Fruit fly (Drosophila melanogaster) whole organism, prepupa: ENCODE measurements around the gene CG14322.

ENCODE experiments used
- CG10669 ChIP-seq: fragments of 200-800 bp; sonication (Bioruptor generic); optimal IDR thresholded peaks from 3 replicates; lab custom pipeline; 2018; ENCODE audit warnings: missing biosample characterization, mild to moderate bottlenecking, missing genetic modification characterization, moderate library complexity
- CG11902 ChIP-seq: fragments of 200-800 bp; sonication (Bioruptor generic); optimal IDR thresholded peaks from 3 replicates; lab custom pipeline; 2016; ENCODE audit warnings: missing biosample characterization, missing genetic modification characterization
- CG15336 ChIP-seq: fragments of 200-800 bp; sonication (Bioruptor generic); IDR thresholded peaks from 2 replicates; pipeline ENCODE4 v1.3.6; 2022; ENCODE audit warnings: missing biosample characterization, missing genetic modification characterization
- CG16779 ChIP-seq: fragments of 200-800 bp; sonication (Bioruptor generic); optimal IDR thresholded peaks from 3 replicates; lab custom pipeline; 2017; ENCODE audit warnings: missing biosample characterization, mild to moderate bottlenecking, missing genetic modification characterization
- CG31627 ChIP-seq: fragments of 200-800 bp; sonication (Bioruptor generic); optimal IDR thresholded peaks from 3 replicates; lab custom pipeline; 2016; ENCODE audit warnings: missing biosample characterization, missing genetic modification characterization
- CG32006 ChIP-seq: fragments of 200-800 bp; sonication (Bioruptor generic); optimal IDR thresholded peaks from 3 replicates; lab custom pipeline; 2017; ENCODE audit warnings: missing biosample characterization, mild to moderate bottlenecking, missing genetic modification characterization
- CG3919 ChIP-seq: fragments of 200-800 bp; sonication (Bioruptor generic); optimal IDR thresholded peaks from 3 replicates; lab custom pipeline; 2016; ENCODE audit warnings: missing biosample characterization, missing genetic modification characterization
- CG6808 ChIP-seq: fragments of 200-800 bp; sonication (Bioruptor generic); optimal IDR thresholded peaks from 3 replicates; lab custom pipeline; 2017; ENCODE audit warnings: missing biosample characterization, missing genetic modification characterization, mild to moderate bottlenecking, moderate library complexity, missing genetic modification reagents
- CG6854 ChIP-seq: fragments of 200-800 bp; sonication (Bioruptor generic); optimal IDR thresholded peaks from 2 replicates; lab custom pipeline; 2017; ENCODE audit warnings: missing biosample characterization, mild to moderate bottlenecking, missing genetic modification characterization
- CG7368 ChIP-seq: fragments of 200-800 bp; sonication (Bioruptor generic); optimal IDR thresholded peaks from 3 replicates; lab custom pipeline; 2016; ENCODE audit warnings: missing biosample characterization, missing genetic modification characterization
- CG9139 ChIP-seq: fragments of 200-800 bp; sonication (Bioruptor generic); optimal IDR thresholded peaks from 3 replicates; lab custom pipeline; 2017; ENCODE audit warnings: missing biosample characterization, mild to moderate bottlenecking, missing genetic modification characterization
- Eip93F ChIP-seq: fragments of 200-800 bp; sonication (Bioruptor generic); optimal IDR thresholded peaks from 2 replicates; lab custom pipeline; 2016; ENCODE audit warnings: missing biosample characterization, mild to moderate bottlenecking, missing genetic modification characterization
- Ets21C ChIP-seq: fragments of 200-800 bp; sonication (Bioruptor generic); optimal IDR thresholded peaks from 3 replicates; lab custom pipeline; 2016; ENCODE audit warnings: missing biosample characterization, missing genetic modification characterization
- Gug ChIP-seq: fragments of 200-800 bp; sonication (Bioruptor generic); IDR thresholded peaks from 2 replicates; pipeline ENCODE4 v1.3.6; 2022; ENCODE audit warnings: missing biosample characterization, missing genetic modification characterization
- Hr38 ChIP-seq: sonication (Bioruptor generic); optimal IDR thresholded peaks from 2 replicates; lab custom pipeline; 2016; ENCODE audit warnings: missing biosample characterization, missing genetic modification characterization
- Hr39 ChIP-seq: fragments of 200-800 bp; sonication (Bioruptor generic); optimal IDR thresholded peaks from 2 replicates; lab custom pipeline; 2016; ENCODE audit warnings: missing biosample characterization, missing genetic modification characterization
- Hr4 ChIP-seq: fragments of 200-800 bp; sonication (Bioruptor generic); optimal IDR thresholded peaks from 3 replicates; lab custom pipeline; 2016; ENCODE audit warnings: missing biosample characterization, missing genetic modification characterization
- Lpt ChIP-seq: fragments of 200-800 bp; sonication (Bioruptor generic); optimal IDR thresholded peaks from 3 replicates; lab custom pipeline; 2016; ENCODE audit warnings: missing biosample characterization, missing genetic modification characterization
- Met ChIP-seq: fragments of 200-800 bp; sonication (Bioruptor generic); optimal IDR thresholded peaks from 3 replicates; lab custom pipeline; 2016; ENCODE audit warnings: missing biosample characterization, missing genetic modification characterization
- Smox ChIP-seq: fragments of 200-800 bp; sonication (Bioruptor generic); optimal IDR thresholded peaks from 3 replicates; lab custom pipeline; 2016; ENCODE audit warnings: missing biosample characterization, missing genetic modification characterization
- Sox102F ChIP-seq: fragments of 200-800 bp; sonication (Bioruptor generic); optimal IDR thresholded peaks from 2 replicates; lab custom pipeline; 2016; ENCODE audit warnings: missing biosample characterization, mild to moderate bottlenecking, missing genetic modification characterization
- Sox14 ChIP-seq: fragments of 200-800 bp; sonication (Bioruptor generic); optimal IDR thresholded peaks from 3 replicates; lab custom pipeline; 2016; ENCODE audit warnings: missing biosample characterization, missing genetic modification characterization
- acj6 ChIP-seq: fragments of 200-800 bp; sonication (Bioruptor generic); optimal IDR thresholded peaks from 3 replicates; lab custom pipeline; 2016; ENCODE audit warnings: missing biosample characterization, missing genetic modification characterization
- cyc ChIP-seq: fragments of 200-800 bp; sonication (Bioruptor generic); optimal IDR thresholded peaks from 3 replicates; lab custom pipeline; 2016; ENCODE audit warnings: missing biosample characterization, missing genetic modification characterization
- dac ChIP-seq: fragments of 200-800 bp; sonication (Bioruptor generic); optimal IDR thresholded peaks from 2 replicates; lab custom pipeline; 2017; ENCODE audit warnings: missing biosample characterization, mild to moderate bottlenecking, missing genetic modification characterization
- dsx ChIP-seq: fragments of 200-800 bp; optimal IDR thresholded peaks from 3 replicates; lab custom pipeline; 2019; ENCODE audit warnings: missing biosample characterization, mild to moderate bottlenecking, missing genetic modification characterization, moderate library complexity; ENCODE audit not compliant: poor library complexity, severe bottlenecking
- eg ChIP-seq: fragments of 200-800 bp; sonication (Bioruptor generic); IDR thresholded peaks from 3 replicates; pipeline ENCODE4 v1.3.6; 2022; ENCODE audit warnings: missing biosample characterization, missing genetic modification characterization
- fd59A ChIP-seq: fragments of 200-800 bp; sonication (Bioruptor generic); optimal IDR thresholded peaks from 2 replicates; lab custom pipeline; 2017; ENCODE audit warnings: missing biosample characterization, mild to moderate bottlenecking, missing genetic modification characterization, missing genetic modification reagents
- fd85E ChIP-seq: fragments of 200-800 bp; sonication (Bioruptor generic); optimal IDR thresholded peaks from 3 replicates; lab custom pipeline; 2016; ENCODE audit warnings: missing biosample characterization, missing genetic modification characterization
- fkh ChIP-seq: fragments of 200-800 bp; sonication (Bioruptor generic); optimal IDR thresholded peaks from 3 replicates; lab custom pipeline; 2017; ENCODE audit warnings: missing biosample characterization, mild to moderate bottlenecking, missing genetic modification characterization, moderate library complexity
- net ChIP-seq: fragments of 200-800 bp; sonication (Bioruptor generic); optimal IDR thresholded peaks from 3 replicates; lab custom pipeline; 2016; ENCODE audit warnings: missing biosample characterization, missing genetic modification characterization
- spab ChIP-seq: fragments of 200-800 bp; sonication (Bioruptor generic); optimal IDR thresholded peaks from 2 replicates; lab custom pipeline; 2017; ENCODE audit warnings: missing biosample characterization, mild to moderate bottlenecking, missing genetic modification characterization, missing genetic modification reagents
- vri ChIP-seq: fragments of 200-800 bp; sonication (Bioruptor generic); optimal IDR thresholded peaks from 3 replicates; lab custom pipeline; 2016; ENCODE audit warnings: missing biosample characterization, mild to moderate bottlenecking, missing genetic modification characterization

Gene CG14322

dm6 chr3R:17703691-17704537, 56.4 kb downstream of the CG14322 start (continued):
- TF ChIP-seq Gug (GFP tag; lab: Robert Waterston, UW) (peak; percentile 100), Lpt (GFP tag; lab: Kevin White, UChicago) (peak; percentile 100), CG6854 (GFP tag; lab: Kevin White, UChicago) (peak; percentile 99), Hr4 (GFP tag; lab: Kevin White, UChicago) (peak; percentile 100), cyc (GFP tag; lab: Kevin White, UChicago) (peak; percentile 100), dsx (GFP tag; lab: Kevin White, UChicago) (peak; percentile 99), Smox (GFP tag; lab: Kevin White, UChicago) (peak; percentile 100), CG11902 (peak; percentile 100), fkh (GFP tag; lab: Kevin White, UChicago) (peak; percentile 91), eg (GFP tag; lab: Robert Waterston, UW) (peak; percentile 100), Hr39 (GFP tag; lab: Kevin White, UChicago) (peak; percentile 100), spab (GFP tag; lab: Kevin White, UChicago) (peak; percentile 100), Ets21C (GFP tag; lab: Kevin White, UChicago) (peak; percentile 100), CG15336 (GFP tag; lab: Robert Waterston, UW) (peak; percentile 100), CG32006 (GFP tag; lab: Kevin White, UChicago) (peak; percentile 100), acj6 (GFP tag; lab: Kevin White, UChicago) (peak; percentile 100), fd59A (GFP tag; lab: Kevin White, UChicago) (peak; percentile 100), CG6808 (GFP tag; lab: Kevin White, UChicago) (peak; percentile 99)

dm6 chr3R:17704538-17704854, 57.0 kb downstream of the CG14322 start:
- no peak for TF ChIP-seq CG9139 (GFP tag; lab: Kevin White, UChicago)
- no peak for TF ChIP-seq CG32006 (GFP tag; lab: Kevin White, UChicago)
- TF ChIP-seq Hr38 (GFP tag; lab: Kevin White, UChicago), result no peak
- no peak for TF ChIP-seq Met (GFP tag; lab: Kevin White, UChicago)
- TF ChIP-seq Sox102F (GFP tag; lab: Kevin White, UChicago), result no peak
- TF ChIP-seq Hr39 (GFP tag; lab: Kevin White, UChicago), result no peak
- TF ChIP-seq net, result no peak
- TF ChIP-seq Gug (GFP tag; lab: Robert Waterston, UW), result no peak
- TF ChIP-seq CG6808 (GFP tag; lab: Kevin White, UChicago), result peak; percentile 9
- TF ChIP-seq vri (GFP tag; lab: Kevin White, UChicago), result no peak
- TF ChIP-seq CG6854 (GFP tag; lab: Kevin White, UChicago), result peak; percentile 5
- no peak for TF ChIP-seq CG31627

- TF ChIP-seq CG3919 (GFP tag; lab: Kevin White, UChicago) (no peak), Eip93F (GFP tag; lab: Kevin White, UChicago) (no peak), CG16779 (tag; lab: Kevin White, UChicago) (no peak), fd85E (no peak), Sox14 (GFP tag; lab: Kevin White, UChicago) (no peak), CG6854 (GFP tag; lab: Kevin White, UChicago) (no peak), dac (no peak), CG10669 (GFP tag; lab: Kevin White, UChicago) (no peak), CG15336 (GFP tag; lab: Robert Waterston, UW) (no peak), CG31627 (no peak), CG6808 (GFP tag; lab: Kevin White, UChicago) (no peak), Hr4 (GFP tag; lab: Kevin White, UChicago) (no peak), Ets21C (GFP tag; lab: Kevin White, UChicago) (no peak), CG11902 (no peak), cyc (GFP tag; lab: Kevin White, UChicago) (no peak), CG7368 (no peak), Gug (GFP tag; lab: Robert Waterston, UW) (no peak)
These were observed 57.7 kb downstream of the CG14322 start for dm6 chr3R:17705140-17705539.
